Fruit fly (Drosophila melanogaster): ENCODE results near the gene CG31248.

CG31248 gene

DNA sequence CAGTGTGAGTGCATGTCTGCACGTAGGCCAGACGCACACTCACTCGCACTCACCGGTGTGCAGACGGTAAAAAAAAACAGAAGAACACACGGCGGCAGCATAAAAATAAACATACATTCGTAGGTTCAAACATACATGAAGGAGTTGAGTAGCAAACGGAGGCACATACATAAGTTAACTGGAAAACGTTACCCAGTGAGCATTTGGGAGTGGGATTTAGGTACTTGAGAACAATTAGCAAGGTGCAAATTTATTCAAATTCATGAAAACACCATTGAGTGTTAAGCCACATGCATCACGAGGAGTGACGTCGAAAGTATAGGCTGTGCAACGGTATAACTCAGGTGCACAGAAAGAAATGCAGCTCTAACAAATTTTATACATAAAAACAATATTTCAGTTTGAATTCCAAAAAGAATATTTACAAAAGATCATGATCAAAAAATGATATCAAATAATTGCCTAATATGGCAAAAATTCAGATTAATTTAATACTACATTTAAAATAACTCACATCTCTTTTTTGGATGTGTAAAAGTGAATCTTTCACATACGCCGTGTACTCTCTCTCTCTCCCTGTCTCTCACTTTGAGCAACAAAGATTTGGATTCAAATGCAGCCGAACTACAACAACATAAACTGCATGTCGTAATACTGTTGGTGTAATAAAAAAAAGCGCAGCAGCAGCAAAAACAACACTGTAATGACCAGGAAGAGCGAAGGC, 20.4 kb upstream of the CG31248 start (continued):
- no peak for TF ChIP-seq MBD-R2 (GFP tag; IDR thresholded peaks at IDR 0.05)
- TF ChIP-seq CG8388 (GFP tag; optimal IDR thresholded peaks at IDR 0.05) = peak; percentile 97
- TF ChIP-seq CG18764 (GFP tag; optimal IDR thresholded peaks at IDR 0.05) = peak; percentile 95
- TF ChIP-seq CG17186 (GFP tag; optimal IDR thresholded peaks at IDR 0.05) = peak; percentile 89
- TF ChIP-seq danr (GFP tag; IDR thresholded peaks at IDR 0.05) = no peak
- peak; percentile 40 for TF ChIP-seq Hmr (GFP tag; optimal IDR thresholded peaks at IDR 0.05)
- TF ChIP-seq nmo (GFP tag; optimal IDR thresholded peaks at IDR 0.05) = peak; percentile 99
- peak in 1 of 2 experiments; percentile 96 for TF ChIP-seq Eip74EF (GFP tag; optimal IDR thresholded peaks at IDR 0.05)
- TF ChIP-seq CG16779 (GFP tag; IDR thresholded peaks at IDR 0.05) = no peak
- peak; percentile 75 for TF ChIP-seq crc (GFP tag; optimal IDR thresholded peaks at IDR 0.05)
- TF ChIP-seq CG31365 (tag; optimal IDR thresholded peaks at IDR 0.05) = peak; percentile 69
- TF ChIP-seq CG7357 (GFP tag; IDR thresholded peaks at IDR 0.05) = peak; percentile 86
- peak; percentile 78 for TF ChIP-seq CG12769 (tag; optimal IDR thresholded peaks at IDR 0.05)
- TF ChIP-seq CG9215 (GFP tag; IDR thresholded peaks at IDR 0.05) = no peak
- TF ChIP-seq CG8478 (optimal IDR thresholded peaks at IDR 0.05) = no peak
- TF ChIP-seq CG18619 (GFP tag; optimal IDR thresholded peaks at IDR 0.05) = peak; percentile 87
- peak; percentile 97 for TF ChIP-seq Oli (tag; optimal IDR thresholded peaks at IDR 0.05)
- peak; percentile 67 for TF ChIP-seq CG9876 (GFP tag; optimal IDR thresholded peaks at IDR 0.05)
- no peak for TF ChIP-seq Aef1 (GFP tag; IDR thresholded peaks at IDR 0.05)
- peak; percentile 31 for TF ChIP-seq D19B (GFP tag; optimal IDR thresholded peaks at IDR 0.05)
- TF ChIP-seq CG18599 (GFP tag; optimal IDR thresholded peaks at IDR 0.05) = peak; percentile 86
- peak; percentile 58 for TF ChIP-seq grn (GFP tag; optimal IDR thresholded peaks at IDR 0.05)
- peak; percentile 84 for TF ChIP-seq CG8281 (tag; optimal IDR thresholded peaks at IDR 0.05)
- peak; percentile 87 for TF ChIP-seq ems (GFP tag; optimal IDR thresholded peaks at IDR 0.05)
- peak; percentile 96 for TF ChIP-seq Hr3 (GFP tag; optimal IDR thresholded peaks at IDR 0.05)
- TF ChIP-seq Hr78 (GFP tag; optimal IDR thresholded peaks at IDR 0.05) = peak in 1 of 2 experiments; percentile 92
- peak; percentile 88 for TF ChIP-seq CG31388 (GFP tag; optimal IDR thresholded peaks at IDR 0.05)
- TF ChIP-seq wor (GFP tag; IDR thresholded peaks at IDR 0.05) = no peak
- TF ChIP-seq Hey (tag; optimal IDR thresholded peaks at IDR 0.05) = peak; percentile 39
- TF ChIP-seq CG4617 (GFP tag; optimal IDR thresholded peaks at IDR 0.05; ENCODE audit: borderline replicate concordance) = peak; percentile 91
- TF ChIP-seq sqz (GFP tag; optimal IDR thresholded peaks at IDR 0.05) = peak; percentile 93
- TF ChIP-seq Ets97D (GFP tag; optimal IDR thresholded peaks at IDR 0.05) = peak; percentile 66
- peak; percentile 60 for TF ChIP-seq BtbVII (GFP tag; optimal IDR thresholded peaks at IDR 0.05)
- peak; percentile 63 for TF ChIP-seq CG6683 (GFP tag; optimal IDR thresholded peaks at IDR 0.05)
- peak; percentile 95 for TF ChIP-seq CG10267 (tag; optimal IDR thresholded peaks at IDR 0.05)
- no peak for TF ChIP-seq pzg (GFP tag; optimal IDR thresholded peaks at IDR 0.05)
- TF ChIP-seq lola (GFP tag; optimal IDR thresholded peaks at IDR 0.05) = peak in 1 of 3 experiments; percentile 99
- TF ChIP-seq MESR4 (GFP tag; optimal IDR thresholded peaks at IDR 0.05) = peak; percentile 24
- TF ChIP-seq Gug (GFP tag; IDR thresholded peaks at IDR 0.05) = peak; percentile 63; the same call in 3 of the 4 replicates
- TF ChIP-seq CG13296 (GFP tag; optimal IDR thresholded peaks at IDR 0.05) = peak; percentile 72
- peak; percentile 86 for TF ChIP-seq odd (GFP tag; optimal IDR thresholded peaks at IDR 0.05)
- TF ChIP-seq CG12299 (tag; optimal IDR thresholded peaks at IDR 0.05) = peak; percentile 84
- TF ChIP-seq sima (GFP tag; optimal IDR thresholded peaks at IDR 0.05) = peak; percentile 67
- peak; percentile 89 for TF ChIP-seq CG4707 (GFP tag; optimal IDR thresholded peaks at IDR 0.05)
- TF ChIP-seq HHEX (GFP tag; optimal IDR thresholded peaks at IDR 0.05) = peak; percentile 85
- TF ChIP-seq dysf (GFP tag; IDR thresholded peaks at IDR 0.05) = no peak
- peak; percentile 95 for TF ChIP-seq CG12236 (GFP tag; optimal IDR thresholded peaks at IDR 0.05)
- TF ChIP-seq psq (GFP tag; optimal IDR thresholded peaks at IDR 0.05) = peak; percentile 81

Measured in whole organism, embryonic.